Fruit fly (Drosophila melanogaster): ENCODE data around the gene Cortactin.
A peak's percentile ranks its signal among the peaks of the same experiment; 100 is the strongest.

Cortactin gene

dm6 chr3R:21090230-21091021, 26.2 kb upstream of the Cortactin start:
- no peak for TF ChIP-seq psq (GFP tag; optimal IDR thresholded peaks at IDR 0.05)
- TF ChIP-seq sage (GFP tag; optimal IDR thresholded peaks at IDR 0.05): no peak
- no peak for TF ChIP-seq brk (GFP tag; optimal IDR thresholded peaks at IDR 0.05)
- TF ChIP-seq HLH106 (tag; optimal IDR thresholded peaks at IDR 0.05): no peak

dm6 chr3R:21089416-21089815, 25.1 kb upstream of the Cortactin start:
- TF ChIP-seq fru (GFP tag; optimal IDR thresholded peaks at IDR 0.05) (peak; percentile 38), Hr83 (GFP tag; optimal IDR thresholded peaks at IDR 0.05; ENCODE audit: poor library complexity, severe bottlenecking) (peak; percentile 22), tai (GFP tag; optimal IDR thresholded peaks at IDR 0.05) (no peak)

DNA sequence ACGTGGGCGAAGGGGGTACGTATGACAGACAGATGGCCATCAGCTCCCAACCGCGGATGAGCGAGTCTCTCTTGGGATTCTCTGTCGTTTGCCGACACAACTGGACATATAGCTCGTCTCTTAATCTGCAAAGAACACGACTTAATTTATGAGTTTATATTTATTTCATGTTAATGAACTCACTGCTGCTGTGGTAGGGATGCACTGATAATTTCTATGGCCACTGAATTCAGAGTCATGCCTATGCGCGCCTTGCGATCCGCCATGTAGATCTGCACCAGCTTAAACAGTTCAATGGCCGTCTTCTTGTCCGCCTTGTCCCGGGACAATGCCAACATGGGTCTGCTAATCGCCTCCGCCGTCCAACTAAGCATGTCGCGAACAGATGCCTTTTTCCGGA, 20.7 kb upstream of the Cortactin start:
- TF ChIP-seq Dfd (GFP tag; optimal IDR thresholded peaks at IDR 0.05) (no peak), pan (optimal IDR thresholded peaks at IDR 0.05) (no peak), GATAd (GFP tag; optimal IDR thresholded peaks at IDR 0.05) (no peak)

DNA sequence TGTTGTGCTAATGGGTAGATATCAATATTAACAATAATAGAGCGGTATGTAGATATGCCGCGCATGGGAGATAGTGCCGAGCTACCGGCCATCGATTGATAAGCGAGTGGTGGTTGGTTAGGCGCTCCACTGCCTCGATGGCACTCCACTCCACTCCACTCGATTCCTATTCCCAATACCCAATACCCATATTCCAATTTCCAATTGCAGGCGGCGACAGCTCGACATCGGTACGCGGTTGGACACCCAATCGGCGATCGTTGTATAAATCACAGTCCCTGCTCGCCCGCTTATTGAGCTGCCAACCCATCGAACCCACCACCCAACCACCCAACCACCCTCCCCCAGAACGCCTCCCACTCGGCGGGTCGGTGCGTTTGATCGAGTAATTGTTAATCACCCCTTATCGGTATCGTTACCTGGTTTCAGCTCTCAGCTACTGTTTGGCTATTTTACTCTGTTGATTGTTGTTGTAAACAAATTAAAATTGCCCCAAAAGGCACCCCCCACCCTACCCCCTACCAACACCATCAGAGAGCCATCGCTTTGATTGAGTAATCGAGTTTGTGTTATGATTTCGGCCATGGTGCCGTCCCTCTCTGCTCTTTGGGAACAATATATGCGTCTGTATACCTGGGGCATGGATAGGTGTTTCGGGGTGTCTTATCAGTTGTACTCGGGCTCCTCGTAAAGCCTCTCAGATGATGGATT, 16.8 kb upstream of the Cortactin start, which contains the start of gene HHEX:
Gene HHEX (minus strand): TSS at position 51 of the 711 bp plus-strand sequence.
- TF ChIP-seq HLH106 (tag; optimal IDR thresholded peaks at IDR 0.05) (no peak), Rel (GFP tag; optimal IDR thresholded peaks at IDR 0.05) (no peak), Rel (tag; optimal IDR thresholded peaks at IDR 0.05) (peak; percentile 20)

DNA sequence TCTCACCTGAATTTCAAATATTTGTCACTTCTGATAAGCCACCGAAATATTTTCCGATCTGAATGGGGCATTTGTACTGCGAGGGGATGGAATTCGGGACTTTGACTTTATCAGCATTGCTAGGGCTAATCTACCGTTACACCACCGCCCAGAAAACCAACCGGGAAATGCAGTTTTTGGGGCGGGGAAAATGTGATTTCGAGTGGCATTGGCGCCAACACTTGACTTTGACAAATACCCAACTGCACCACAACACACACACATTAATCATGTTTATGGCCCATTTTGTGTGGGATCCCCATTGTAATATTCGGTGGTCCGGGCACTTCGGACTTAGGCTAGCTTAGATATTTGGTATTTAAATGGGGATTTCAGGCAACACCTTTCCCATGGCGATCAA, 14.7 kb upstream of the Cortactin start:
- no peak for TF ChIP-seq sv (GFP tag; optimal IDR thresholded peaks at IDR 0.05)
- TF ChIP-seq Rel (GFP tag; optimal IDR thresholded peaks at IDR 0.05): no peak
- TF ChIP-seq Rel (tag; optimal IDR thresholded peaks at IDR 0.05): no peak
- no peak for TF ChIP-seq Vsx2 (GFP tag; optimal IDR thresholded peaks at IDR 0.05; ENCODE audit: partially characterized antibody)
- no peak for TF ChIP-seq sage (GFP tag; optimal IDR thresholded peaks at IDR 0.05)

DNA sequence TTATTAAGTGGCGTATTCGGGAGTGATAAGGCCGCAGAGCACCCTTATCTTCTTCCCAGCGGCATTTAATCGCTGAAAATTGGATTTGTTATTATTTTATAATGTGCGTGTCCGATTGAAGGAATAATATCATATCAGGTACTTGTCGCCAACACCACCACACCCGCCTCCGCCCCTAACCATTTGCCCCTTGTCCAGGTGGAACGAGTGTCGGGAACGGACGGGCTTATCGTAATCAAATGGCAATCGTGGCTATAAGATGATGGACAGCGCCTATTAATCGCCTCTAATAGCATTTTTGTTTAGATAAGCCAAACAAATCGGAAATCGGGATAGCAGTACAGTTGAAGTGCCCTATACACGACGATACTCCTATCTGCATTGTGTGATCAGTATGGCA, 13.9 kb upstream of the Cortactin start:
- no peak for TF ChIP-seq Sp1 (GFP tag; optimal IDR thresholded peaks at IDR 0.05)
- TF ChIP-seq Abd-B (GFP tag; optimal IDR thresholded peaks at IDR 0.05): no peak
- TF ChIP-seq Hr83 (GFP tag; optimal IDR thresholded peaks at IDR 0.05; ENCODE audit: poor library complexity, severe bottlenecking): no peak
- peak; percentile 17 for TF ChIP-seq br (GFP tag; optimal IDR thresholded peaks at IDR 0.05)
- TF ChIP-seq h (GFP tag; optimal IDR thresholded peaks at IDR 0.05): peak; percentile 34
- no peak for TF ChIP-seq dl (GFP tag; optimal IDR thresholded peaks at IDR 0.05; ENCODE audit: insufficient read depth in 1 of 2, partially characterized antibody in 2 of 2)
- TF ChIP-seq HLH106 (tag; optimal IDR thresholded peaks at IDR 0.05): no peak

DNA sequence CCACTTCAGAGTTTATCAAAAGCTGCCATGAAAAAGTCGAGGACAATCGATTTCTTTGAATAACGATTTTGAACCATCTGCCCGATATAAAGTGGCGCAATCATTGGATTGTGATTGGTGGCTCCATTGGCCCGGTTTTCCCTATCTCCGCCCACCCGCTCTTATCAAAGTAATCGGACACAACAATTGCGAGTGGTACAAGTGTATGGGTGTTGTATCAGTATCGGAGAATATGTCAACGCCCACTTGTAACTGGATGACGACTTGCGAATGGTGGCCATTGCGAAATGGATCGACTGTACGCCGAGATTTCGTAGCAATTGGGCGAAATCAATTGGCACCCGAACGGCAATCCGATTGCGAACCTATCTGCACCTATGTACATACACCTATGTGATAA, 13.3 kb upstream of the Cortactin start:
- TF ChIP-seq dl (GFP tag; optimal IDR thresholded peaks at IDR 0.05; ENCODE audit: insufficient read depth in 1 of 2, partially characterized antibody in 2 of 2): peak in 1 of 2 experiments; percentile 9
- no peak for TF ChIP-seq Myc (optimal IDR thresholded peaks at IDR 0.05)

DNA sequence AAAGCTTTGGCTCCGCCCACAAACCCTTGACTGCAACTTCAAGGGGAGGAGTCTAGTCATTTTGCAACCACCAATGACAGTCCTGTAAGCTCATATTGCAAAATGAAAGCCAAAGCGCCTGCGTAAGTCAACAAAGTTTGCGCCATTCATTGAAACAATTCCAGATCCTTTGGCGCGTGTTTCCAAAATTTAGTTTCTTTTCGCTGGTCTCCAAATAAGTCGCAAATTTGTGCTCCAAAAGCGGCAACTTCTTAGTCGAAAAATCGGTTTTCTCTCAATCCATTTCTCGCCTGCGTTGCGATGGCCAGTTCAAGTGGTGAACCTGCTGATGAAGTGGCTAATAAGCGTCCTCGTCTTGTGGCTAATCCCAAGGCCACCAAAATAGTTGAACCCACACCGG, 9.4 kb upstream of the Cortactin start, which contains the start of gene dmrt93B:
Gene dmrt93B (plus strand): TSS at position 301 of the 400 bp plus-strand sequence.
- no peak for TF ChIP-seq Myc (optimal IDR thresholded peaks at IDR 0.05)
- no peak for TF ChIP-seq Hr83 (GFP tag; optimal IDR thresholded peaks at IDR 0.05; ENCODE audit: poor library complexity, severe bottlenecking)
- TF ChIP-seq Jra (GFP tag; optimal IDR thresholded peaks at IDR 0.05): no peak
- TF ChIP-seq Rel (GFP tag; optimal IDR thresholded peaks at IDR 0.05): no peak
- no peak for TF ChIP-seq Rel (tag; optimal IDR thresholded peaks at IDR 0.05)

dm6 chr3R:21073141-21073540, 8.9 kb upstream of the Cortactin start, which contains the start of gene r-l:
Gene r-l, minus strand, starts transcription at chr3R:21073319.
- TF ChIP-seq Jra (GFP tag; optimal IDR thresholded peaks at IDR 0.05) (no peak), woc (GFP tag; optimal IDR thresholded peaks at IDR 0.05) (no peak), usp (GFP tag; optimal IDR thresholded peaks at IDR 0.05) (no peak), Myc (optimal IDR thresholded peaks at IDR 0.05) (peak; percentile 19), Sp1 (GFP tag; optimal IDR thresholded peaks at IDR 0.05) (no peak), Hnf4 (GFP tag; optimal IDR thresholded peaks at IDR 0.05) (no peak), Rel (GFP tag; optimal IDR thresholded peaks at IDR 0.05) (no peak), Rel (tag; optimal IDR thresholded peaks at IDR 0.05) (peak; percentile 53)
